Fruit fly (Drosophila melanogaster) Kc167 (cell line): ENCODE data around the gene ND-39.
"Not testable (repeated sequence)": the region's sequence is repeated elsewhere in the genome, so short reads cannot be mapped to it uniquely, and the experiment has no call there.

ENCODE experiments used
- Myc ChIP-seq: fragments of >200 bp; optimal IDR thresholded peaks from 2 replicates; lab custom pipeline; 2017; ENCODE audit warnings: missing external identifiers
- Sin3A ChIP-seq: fragments of >200 bp; optimal IDR thresholded peaks from 2 replicates; lab custom pipeline; 2018; ENCODE audit warnings: missing external identifiers
- h ChIP-seq: fragments of >200 bp; optimal IDR thresholded peaks from 3 replicates; lab custom pipeline; 2018; ENCODE audit warnings: missing external identifiers
- insv ChIP-seq: fragments of >200 bp; optimal IDR thresholded peaks from 3 replicates; lab custom pipeline; 2018; ENCODE audit warnings: missing external identifiers
- psq ChIP-seq: fragments of >200 bp; optimal IDR thresholded peaks from 2 replicates; lab custom pipeline; 2017; ENCODE audit warnings: missing external identifiers
- ttk ChIP-seq: sonication (Bioruptor generic); optimal IDR thresholded peaks from 2 replicates; lab custom pipeline; 2017; ENCODE audit warnings: missing external identifiers

The ND-39 gene

DNA sequence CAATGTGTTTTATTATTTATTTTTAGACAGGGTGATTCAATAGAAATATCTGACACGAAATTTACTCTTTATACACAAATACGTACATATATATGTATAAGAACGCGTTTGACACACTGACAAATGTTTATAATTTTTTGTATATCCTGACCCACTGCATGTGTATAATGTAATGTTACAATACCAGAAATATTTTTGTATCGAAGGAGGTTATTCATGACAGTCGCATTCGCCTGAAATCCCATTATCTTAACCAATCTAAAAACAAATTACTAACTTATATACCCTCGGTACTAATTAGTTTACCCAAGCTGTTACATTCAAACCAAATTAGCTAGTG lies 2.4 kb downstream of the ND-39 start:
- TF ChIP-seq insv (no peak), Myc (lab: Kevin White, UChicago) (no peak), Sin3A (lab: Kevin White, UChicago) (no peak), psq (no peak), h (lab: Kevin White, UChicago) (no peak), ttk (lab: Kevin White, UChicago) (no peak)

DNA sequence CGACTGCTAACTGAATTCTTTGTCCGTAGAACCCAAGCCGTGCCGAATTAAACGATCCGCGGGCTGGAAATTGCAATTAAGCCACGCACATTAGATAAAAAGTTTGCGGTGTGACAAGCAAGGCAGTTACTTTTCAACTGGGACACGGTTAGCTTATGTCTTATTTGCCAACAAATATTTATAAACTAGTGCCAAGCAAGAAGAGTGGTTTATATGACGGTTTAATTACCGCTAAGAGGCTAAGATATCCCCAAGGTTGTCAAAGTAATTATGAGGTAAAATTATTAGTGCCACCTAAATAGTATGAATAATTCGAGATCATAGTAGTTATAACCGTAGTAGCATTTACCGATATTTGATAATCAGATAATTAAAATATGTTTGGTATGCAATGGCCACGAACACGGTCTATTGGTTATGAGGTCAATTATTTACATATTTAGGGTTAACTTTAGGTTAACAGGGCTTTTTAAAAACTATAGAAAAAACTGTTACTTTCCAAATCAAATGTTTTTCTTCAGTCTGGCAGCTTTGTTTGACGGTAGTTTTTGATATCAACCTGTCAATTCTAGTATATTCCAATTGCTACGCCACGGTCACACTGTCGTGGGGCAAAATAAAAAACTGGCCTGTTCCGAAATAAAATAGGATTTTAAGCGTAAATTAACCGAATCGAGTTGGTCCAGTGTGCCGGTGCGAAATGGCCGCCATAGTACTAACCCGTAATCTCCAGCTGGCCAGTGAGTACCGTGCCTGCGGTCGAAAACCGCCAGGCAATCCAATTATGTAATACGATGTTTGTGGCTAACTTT lies 3.1 kb downstream of the ND-39 start, which contains the start of gene ZnT77C:
TSS of gene ZnT77C (minus strand) at position 142 of the 812 bp plus-strand sequence.
- TF ChIP-seq h (lab: Kevin White, UChicago) (no peak), insv (no peak), Myc (lab: Kevin White, UChicago) (no peak), psq (no peak), Sin3A (lab: Kevin White, UChicago) (no peak), ttk (lab: Kevin White, UChicago) (no peak)

DNA sequence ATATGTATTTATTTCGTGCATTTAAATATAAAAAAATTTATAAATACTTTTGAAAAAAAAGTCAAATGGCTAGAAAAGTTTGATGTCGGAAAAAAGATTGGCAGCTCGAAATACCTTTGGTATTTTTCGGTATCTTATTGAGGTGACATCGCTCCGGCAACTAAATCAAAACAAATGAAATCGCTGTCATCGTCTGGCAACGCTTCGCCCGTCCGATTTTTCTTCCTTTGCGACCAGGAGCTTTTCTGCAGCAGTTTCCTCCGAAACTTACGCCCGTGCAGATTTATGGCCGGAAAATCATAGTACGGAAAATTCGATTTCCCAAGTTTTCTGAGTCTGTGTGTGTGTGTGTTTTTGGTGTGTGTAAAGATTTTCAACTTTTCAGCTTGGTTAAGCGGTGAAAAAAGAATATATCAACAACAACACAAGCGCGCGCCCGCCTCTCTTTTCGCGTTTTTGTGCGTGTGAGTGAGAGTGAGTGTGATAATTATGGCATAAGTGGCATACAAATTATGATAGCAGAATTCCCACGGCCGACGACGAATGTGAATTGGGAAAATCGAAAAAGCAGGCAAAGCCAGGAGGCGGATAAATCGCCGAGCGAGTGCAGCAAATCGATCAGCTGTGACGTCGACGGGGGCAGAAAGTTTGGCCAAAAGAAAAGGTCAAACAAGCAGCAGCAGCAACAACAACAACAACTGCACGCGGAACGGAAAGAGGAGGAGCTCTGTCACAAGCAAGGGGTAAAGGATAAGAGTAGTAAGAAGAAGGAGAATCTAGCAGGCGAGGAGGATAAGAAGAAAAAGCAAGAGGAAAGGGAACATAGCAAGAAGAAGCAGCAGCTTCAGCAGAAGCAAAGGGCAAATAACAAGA lies 5.5 kb downstream of the ND-39 start, which contains the start of gene CG32425:
TSS of gene CG32425 (plus strand) at position 200 of the 873 bp plus-strand sequence.
- no peak for TF ChIP-seq h (lab: Kevin White, UChicago)
- no peak for TF ChIP-seq ttk (lab: Kevin White, UChicago)
- TF ChIP-seq insv, result no peak
- TF ChIP-seq Sin3A (lab: Kevin White, UChicago), result no peak
- no peak for TF ChIP-seq psq
- TF ChIP-seq Myc (lab: Kevin White, UChicago), result no peak

DNA sequence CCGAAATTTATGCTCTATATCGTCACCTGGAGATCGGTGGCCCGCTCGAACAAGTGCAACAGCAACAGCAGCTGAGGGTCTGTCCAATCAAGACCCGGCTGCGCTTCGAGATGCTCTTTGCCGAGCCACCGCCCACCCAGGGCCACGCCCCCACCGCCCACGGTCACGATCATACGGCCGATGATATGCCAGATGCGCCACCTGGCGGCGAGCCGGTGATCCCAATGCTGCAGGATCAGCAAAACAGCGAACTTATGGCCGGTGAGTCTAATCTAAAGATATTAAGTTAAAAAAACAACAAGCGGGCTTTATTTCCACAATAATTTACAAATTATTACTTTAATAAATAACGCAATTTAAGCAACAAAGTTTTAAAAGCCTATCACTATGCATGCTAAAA lies 6.3 kb downstream of the ND-39 start:
- no peak for TF ChIP-seq Sin3A (lab: Kevin White, UChicago)
- no peak for TF ChIP-seq psq
- no peak for TF ChIP-seq ttk (lab: Kevin White, UChicago)
- TF ChIP-seq Myc (lab: Kevin White, UChicago), result no peak
- no peak for TF ChIP-seq h (lab: Kevin White, UChicago)
- no peak for TF ChIP-seq insv

- not testable (repeated sequence) for TF ChIP-seq insv; Myc (lab: Kevin White, UChicago); h (lab: Kevin White, UChicago)
Measured at dm6 chr3L:20499536-20499935, 7.7 kb downstream of the ND-39 start, which contains the start of gene CG18281. Gene CG18281, plus strand, starts transcription at chr3L:20499836.

DNA sequence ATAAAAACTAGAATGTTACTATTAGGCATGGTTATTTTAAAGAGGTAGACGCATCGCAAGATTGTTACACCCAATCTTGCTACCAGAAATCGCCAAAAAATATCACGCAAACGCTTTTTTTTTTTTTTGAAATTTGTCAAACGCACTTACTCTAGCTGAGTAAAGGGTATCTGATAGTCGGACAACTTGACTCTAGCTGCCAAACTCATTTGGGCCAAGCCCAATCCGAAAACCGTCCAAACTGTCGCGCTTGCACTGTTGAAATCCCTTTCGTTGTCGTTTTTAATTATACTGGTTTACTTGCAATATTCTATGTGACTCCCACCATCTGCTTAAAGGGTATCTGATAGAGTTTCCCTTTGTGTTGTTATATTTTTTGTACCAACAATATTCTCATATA lies 11.4 kb downstream of the ND-39 start:
- TF ChIP-seq insv (no peak), psq (no peak)

dm6 chr3L:20503886-20504285 lies 12.0 kb downstream of the ND-39 start, which contains the start of gene CG17637:
Gene CG17637, plus strand, starts transcription at chr3L:20504186.
- TF ChIP-seq Sin3A (lab: Kevin White, UChicago); ttk (lab: Kevin White, UChicago); psq: not testable (repeated sequence)

- TF ChIP-seq ttk (lab: Kevin White, UChicago) (no peak), h (lab: Kevin White, UChicago) (no peak), insv (no peak), psq (no peak), Sin3A (lab: Kevin White, UChicago) (no peak), Myc (lab: Kevin White, UChicago) (no peak)
Measured at dm6 chr3L:20505732-20506131, 13.8 kb downstream of the ND-39 start, which contains the start of gene CG5078. Gene CG5078, plus strand, starts transcription at chr3L:20506032.

DNA sequence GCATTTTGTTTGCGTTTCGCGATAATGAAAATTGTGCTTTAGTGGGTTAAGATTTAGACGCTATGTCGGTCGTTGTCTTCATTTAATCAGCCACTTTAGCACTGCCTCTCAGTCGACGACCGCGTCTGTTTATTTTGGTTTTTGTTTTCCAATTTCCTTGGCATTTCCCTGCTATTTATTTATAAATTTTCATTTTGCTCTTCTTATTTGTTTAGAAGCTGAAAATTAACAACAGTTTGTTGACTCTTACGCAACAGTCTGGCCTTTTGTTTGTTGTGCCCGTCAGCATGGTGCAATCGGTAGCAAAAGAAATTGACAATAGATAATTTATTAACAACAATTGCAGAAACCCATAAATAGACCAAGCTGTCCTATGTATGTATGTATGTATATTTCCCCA lies 15.7 kb downstream of the ND-39 start:
- TF ChIP-seq Myc (lab: Kevin White, UChicago) (no peak), Sin3A (lab: Kevin White, UChicago) (no peak), insv (no peak), h (lab: Kevin White, UChicago) (no peak), ttk (lab: Kevin White, UChicago) (no peak), psq (no peak)

dm6 chr3L:20508136-20508635 lies 16.3 kb downstream of the ND-39 start:
- no peak for TF ChIP-seq Sin3A (lab: Kevin White, UChicago)
- no peak for TF ChIP-seq h (lab: Kevin White, UChicago)

- no peak for TF ChIP-seq insv
- TF ChIP-seq Sin3A (lab: Kevin White, UChicago), result no peak
- no peak for TF ChIP-seq ttk (lab: Kevin White, UChicago)
Measured at dm6 chr3L:20509121-20509934, 17.4 kb downstream of the ND-39 start.
